Fruit fly (Drosophila melanogaster) whole organism, embryonic: ENCODE measurements around the gene mRpS11.

ENCODE experiments used
- CG11504 ChIP-seq: fragments of 200-800 bp; sonication (Bioruptor generic); optimal IDR thresholded peaks from 3 replicates; lab custom pipeline; 2019; ENCODE audit warnings: missing biosample characterization, mild to moderate bottlenecking, missing genetic modification characterization, moderate library complexity
- CG1233 ChIP-seq: fragments of 200-800 bp; sonication (Bioruptor generic); optimal IDR thresholded peaks from 4 replicates; lab custom pipeline; 2018; ENCODE audit warnings: missing biosample characterization, mild to moderate bottlenecking, missing genetic modification characterization
- CG12769 ChIP-seq: fragments of 200-800 bp; sonication (Bioruptor generic); optimal IDR thresholded peaks from 2 replicates; lab custom pipeline; 2019; ENCODE audit warnings: missing biosample characterization, mild to moderate bottlenecking, missing genetic modification characterization, moderate library complexity
- CG13624 ChIP-seq: fragments of 200-800 bp; sonication (Bioruptor generic); optimal IDR thresholded peaks from 2 replicates; lab custom pipeline; 2016; ENCODE audit warnings: missing biosample characterization, missing genetic modification characterization
- CG13894 ChIP-seq: fragments of 200-800 bp; sonication (Bioruptor generic); optimal IDR thresholded peaks from 3 replicates; lab custom pipeline; 2018; ENCODE audit warnings: missing biosample characterization, mild to moderate bottlenecking, missing genetic modification characterization, moderate library complexity
- CG14441 ChIP-seq: fragments of 200-800 bp; sonication (Bioruptor generic); IDR thresholded peaks from 2 replicates; pipeline ENCODE4 v1.3.6; 2022; ENCODE audit warnings: missing biosample characterization, missing genetic modification characterization
- CG14710 ChIP-seq: fragments of 200-800 bp; sonication (Bioruptor generic); optimal IDR thresholded peaks from 3 replicates; lab custom pipeline; 2019; ENCODE audit warnings: missing biosample characterization, mild to moderate bottlenecking, missing genetic modification characterization, moderate library complexity
- CG15479 ChIP-seq: fragments of 200-800 bp; sonication (Bioruptor generic); optimal IDR thresholded peaks from 3 replicates; lab custom pipeline; 2019; ENCODE audit warnings: missing biosample characterization, mild to moderate bottlenecking, missing genetic modification characterization, moderate library complexity
- CG15514 ChIP-seq: fragments of 200-800 bp; sonication (Bioruptor generic); optimal IDR thresholded peaks from 3 replicates; lab custom pipeline; 2017; ENCODE audit warnings: missing biosample characterization, missing genetic modification characterization, mild to moderate bottlenecking, moderate library complexity, missing genetic modification reagents
- CG1603 ChIP-seq: fragments of 200-800 bp; sonication (Bioruptor generic); optimal IDR thresholded peaks from 2 replicates; lab custom pipeline; 2019; ENCODE audit warnings: missing biosample characterization, mild to moderate bottlenecking, missing genetic modification characterization, moderate library complexity
- CG17829 ChIP-seq: fragments of 200-800 bp; optimal IDR thresholded peaks from 2 replicates; lab custom pipeline; 2019; ENCODE audit warnings: missing biosample characterization, mild to moderate bottlenecking, missing genetic modification characterization, moderate library complexity
- CG2199 ChIP-seq: fragments of 200-800 bp; sonication (Bioruptor generic); IDR thresholded peaks from 3 replicates; pipeline ENCODE4 v1.3.6; 2022; ENCODE audit warnings: missing biosample characterization, missing genetic modification characterization
- CG3281 ChIP-seq: fragments of 200-800 bp; sonication (Bioruptor generic); optimal IDR thresholded peaks from 3 replicates; lab custom pipeline; 2017; ENCODE audit warnings: missing biosample characterization, mild to moderate bottlenecking, missing genetic modification characterization
- CG34224 ChIP-seq: fragments of 200-800 bp; sonication (Bioruptor generic); IDR thresholded peaks from 3 replicates; pipeline ENCODE4 v1.3.6; 2022; ENCODE audit warnings: missing biosample characterization, missing genetic modification characterization; ENCODE audit not compliant: partially characterized antibody
- CG34376 ChIP-seq: fragments of 200-800 bp; sonication (Bioruptor generic); optimal IDR thresholded peaks from 2 replicates; lab custom pipeline; 2018; ENCODE audit warnings: missing biosample characterization, mild to moderate bottlenecking, missing genetic modification characterization
- CG5953 ChIP-seq: fragments of 200-800 bp; sonication (Bioruptor generic); IDR thresholded peaks from 2 replicates; pipeline ENCODE4 v1.3.6; 2022; ENCODE audit warnings: missing biosample characterization, missing genetic modification characterization
- CG6175 ChIP-seq: fragments of 200-800 bp; sonication (Bioruptor generic); IDR thresholded peaks from 3 replicates; pipeline ENCODE4 v1.3.6; 2022; ENCODE audit warnings: missing biosample characterization, missing genetic modification characterization
- Dbx ChIP-seq: fragments of 200-800 bp; sonication (Bioruptor generic); IDR thresholded peaks from 3 replicates; pipeline ENCODE4 v1.3.6; 2022; ENCODE audit warnings: missing biosample characterization, missing genetic modification characterization
- Doc3 ChIP-seq: fragments of 200-800 bp; sonication (Bioruptor generic); IDR thresholded peaks from 3 replicates; pipeline ENCODE4 v1.3.6; 2022; ENCODE audit warnings: missing biosample characterization, missing genetic modification characterization; ENCODE audit not compliant: partially characterized antibody
- GATAe ChIP-seq: fragments of 200-800 bp; sonication (Bioruptor generic); conservative IDR thresholded peaks from 2 replicates; pipeline ENCODE4 v1.3.6; 2022; ENCODE audit warnings: missing biosample characterization, missing genetic modification characterization
- HLH3B ChIP-seq: fragments of 200-800 bp; sonication (Bioruptor generic); IDR thresholded peaks from 2 replicates; pipeline ENCODE4 v1.3.6; 2022; ENCODE audit warnings: missing biosample characterization, missing genetic modification characterization
- HLHmδ ChIP-seq: fragments of 200-800 bp; sonication (Bioruptor generic); optimal IDR thresholded peaks from 2 replicates; lab custom pipeline; 2018; ENCODE audit warnings: missing biosample characterization, mild to moderate bottlenecking, missing genetic modification characterization, moderate library complexity
- Hmr ChIP-seq: fragments of 200-800 bp; sonication (Bioruptor generic); optimal IDR thresholded peaks from 3 replicates; lab custom pipeline; 2017; ENCODE audit warnings: mild to moderate bottlenecking, missing biosample characterization, missing genetic modification reagents, missing genetic modification characterization
- Hr39 ChIP-seq: fragments of >200 bp; optimal IDR thresholded peaks from 2 replicates; lab custom pipeline; 2017
- Med ChIP-seq: fragments of 200-800 bp; sonication (Bioruptor generic); peaks from one replicate; lab custom pipeline; 2016; ENCODE audit warnings: missing biosample characterization, missing genetic modification characterization, mild to moderate bottlenecking, inconsistent platforms, moderate library complexity
- Neu2 ChIP-seq: fragments of 200-800 bp; sonication (Bioruptor generic); optimal IDR thresholded peaks from 3 replicates; lab custom pipeline; 2016; ENCODE audit warnings: missing biosample characterization, missing genetic modification characterization, borderline replicate concordance
- Nf-YC ChIP-seq: fragments of 200-800 bp; optimal IDR thresholded peaks from 3 replicates; lab custom pipeline; 2019; ENCODE audit warnings: missing biosample characterization, mild to moderate bottlenecking, missing genetic modification characterization, moderate library complexity
- NfI ChIP-seq: fragments of 200-800 bp; sonication (Bioruptor generic); optimal IDR thresholded peaks from 3 replicates; lab custom pipeline; 2018; ENCODE audit warnings: missing biosample characterization, mild to moderate bottlenecking, missing genetic modification characterization, moderate library complexity
- Pdp1 ChIP-seq, 2 experiments: fragments of 200-800 bp; sonication (Bioruptor generic); optimal IDR thresholded peaks; 3 replicates each; lab custom pipeline; 2016; ENCODE audit warnings: missing biosample characterization in 2 of 2, missing genetic modification characterization in 2 of 2, mild to moderate bottlenecking in 1 of 2, moderate library complexity in 1 of 2
- Rfx ChIP-seq: fragments of 200-800 bp; sonication (Bioruptor generic); IDR thresholded peaks from 2 replicates; pipeline ENCODE4 v1.3.6; 2022; ENCODE audit warnings: missing biosample characterization, missing genetic modification characterization
- Scr ChIP-seq: fragments of 200-800 bp; sonication (Bioruptor generic); IDR thresholded peaks from 2 replicates; pipeline ENCODE4 v1.3.6; 2022; ENCODE audit warnings: missing biosample characterization, missing genetic modification characterization; ENCODE audit not compliant: partially characterized antibody
- abd-A ChIP-seq: fragments of 200-800 bp; sonication (Bioruptor generic); optimal IDR thresholded peaks from 3 replicates; lab custom pipeline; 2019; ENCODE audit warnings: missing biosample characterization, mild to moderate bottlenecking, missing genetic modification characterization, moderate library complexity
- caup ChIP-seq: fragments of 200-800 bp; sonication (Bioruptor generic); optimal IDR thresholded peaks from 3 replicates; lab custom pipeline; 2017; ENCODE audit warnings: missing biosample characterization, mild to moderate bottlenecking, missing genetic modification characterization, moderate library complexity; ENCODE audit not compliant: severe bottlenecking
- crp ChIP-seq, 2 experiments: fragments of 200-800 bp; sonication (Bioruptor generic); optimal IDR thresholded peaks; 2 replicates in 1 of 2; 3 replicates in 1 of 2; lab custom pipeline; 2017; ENCODE audit warnings: missing biosample characterization in 2 of 2, missing genetic modification characterization in 2 of 2, mild to moderate bottlenecking in 1 of 2, moderate library complexity in 1 of 2
- exex ChIP-seq: fragments of 200-800 bp; sonication (Bioruptor generic); optimal IDR thresholded peaks from 4 replicates; lab custom pipeline; 2018; ENCODE audit warnings: missing biosample characterization, mild to moderate bottlenecking, missing genetic modification characterization, moderate library complexity
- gem ChIP-seq: fragments of 200-800 bp; sonication (Bioruptor generic); optimal IDR thresholded peaks from 2 replicates; lab custom pipeline; 2019; ENCODE audit warnings: missing biosample characterization, mild to moderate bottlenecking, missing genetic modification characterization, moderate library complexity
- gro ChIP-seq: fragments of 200-800 bp; sonication (Bioruptor generic); optimal IDR thresholded peaks from 2 replicates; lab custom pipeline; 2016; ENCODE audit warnings: missing biosample characterization, missing genetic modification characterization
- kni ChIP-seq: fragments of 200-800 bp; sonication (Bioruptor generic); optimal IDR thresholded peaks from 3 replicates; lab custom pipeline; 2017; ENCODE audit warnings: mild to moderate bottlenecking, missing biosample characterization, missing genetic modification reagents, missing genetic modification characterization
- knrl ChIP-seq: fragments of 200-800 bp; sonication (Bioruptor generic); IDR thresholded peaks from 3 replicates; pipeline ENCODE4 v1.3.6; 2022; ENCODE audit warnings: missing biosample characterization, missing genetic modification characterization; ENCODE audit not compliant: partially characterized antibody
- lab ChIP-seq: fragments of 200-800 bp; sonication (Bioruptor generic); optimal IDR thresholded peaks from 3 replicates; lab custom pipeline; 2017; ENCODE audit warnings: missing biosample characterization, missing genetic modification characterization, mild to moderate bottlenecking, moderate library complexity, missing genetic modification reagents
- lov ChIP-seq, 2 experiments: fragments of 200-800 bp in 1 of 2; fragments of >200 bp in 1 of 2; sonication (Bioruptor generic) in 1 of 2; IDR thresholded peaks in 1 of 2; optimal IDR thresholded peaks in 1 of 2; 2 replicates in 1 of 2; 3 replicates in 1 of 2; pipeline versions ENCODE4 v1.3.6 to Lab custom; 2017 to 2022; ENCODE audit warnings: missing biosample characterization in 1 of 2, missing genetic modification characterization in 1 of 2
- pros ChIP-seq: fragments of 200-800 bp; sonication (Bioruptor generic); optimal IDR thresholded peaks from 3 replicates; lab custom pipeline; 2019; ENCODE audit warnings: missing biosample characterization, mild to moderate bottlenecking, missing genetic modification characterization, moderate library complexity
- slbo ChIP-seq: fragments of 200-800 bp; sonication (Bioruptor generic); IDR thresholded peaks from 2 replicates; pipeline ENCODE4 v1.3.6; 2022; ENCODE audit warnings: missing biosample characterization, missing genetic modification characterization
- so ChIP-seq: fragments of 200-800 bp; sonication (Bioruptor generic); IDR thresholded peaks from 3 replicates; pipeline ENCODE4 v1.3.6; 2022; ENCODE audit warnings: missing biosample characterization, missing genetic modification characterization
- sr ChIP-seq: fragments of 200-800 bp; sonication (Bioruptor generic); IDR thresholded peaks from 3 replicates; pipeline ENCODE4 v1.3.6; 2022; ENCODE audit warnings: missing biosample characterization, missing genetic modification characterization
- unc-4 ChIP-seq: fragments of 200-800 bp; sonication (Bioruptor generic); IDR thresholded peaks from 2 replicates; pipeline ENCODE4 v1.3.6; 2022; ENCODE audit warnings: missing biosample characterization, missing genetic modification characterization; ENCODE audit not compliant: partially characterized antibody

Gene mRpS11

dm6 chr3R:17077968-17078417 lies 5.5 kb downstream of the mRpS11 start (continued):
- TF ChIP-seq CG34224 (GFP tag; lab: Robert Waterston, UW): no peak
- peak; percentile 3; the same call in 1 of the 2 replicates for TF ChIP-seq CG5953 (GFP tag; lab: Robert Waterston, UW)
- TF ChIP-seq CG1603 (tag; lab: Kevin White, UChicago): no peak
- TF ChIP-seq pros (GFP tag; lab: Kevin White, UChicago): peak; percentile 20
- TF ChIP-seq CG13624 (GFP tag; lab: Kevin White, UChicago): peak; percentile 27
- TF ChIP-seq CG2199 (GFP tag; lab: Robert Waterston, UW): peak; percentile 71; the same call in 1 of the 3 replicates
- peak; percentile 64 for TF ChIP-seq lab
- no peak for TF ChIP-seq gem (tag; lab: Kevin White, UChicago)
- TF ChIP-seq exex: peak; percentile 52
- peak; percentile 39 for TF ChIP-seq kni (GFP tag; lab: Kevin White, UChicago)
- TF ChIP-seq Pdp1 (GFP tag; optimal IDR thresholded peaks at IDR 0.05; lab: Kevin White, UChicago): peak in 1 of 2 experiments; percentile 78
- TF ChIP-seq NfI (GFP tag; lab: Kevin White, UChicago): no peak
- TF ChIP-seq CG14710: no peak
- peak in 1 of 2 experiments; percentile 51 for TF ChIP-seq crp (GFP tag; optimal IDR thresholded peaks at IDR 0.05; lab: Kevin White, UChicago)
- peak; percentile 77 for TF ChIP-seq CG15479 (GFP tag; lab: Kevin White, UChicago)
- TF ChIP-seq CG13894 (tag; lab: Kevin White, UChicago): peak; percentile 70
- TF ChIP-seq Rfx (GFP tag; lab: Robert Waterston, UW): peak; percentile 19; the same call in 1 of the 2 replicates
- TF ChIP-seq CG34376 (GFP tag; lab: Kevin White, UChicago): peak; percentile 80
- TF ChIP-seq Hr39 (lab: Kevin White, UChicago): no peak
- TF ChIP-seq Nf-YC (tag; lab: Kevin White, UChicago): peak; percentile 30
- TF ChIP-seq Hmr: peak; percentile 19
- TF ChIP-seq GATAe (GFP tag; lab: Robert Waterston, UW): peak; percentile 95
- TF ChIP-seq so (GFP tag; lab: Robert Waterston, UW): peak; percentile 12; the same call in 1 of the 3 replicates
- TF ChIP-seq CG11504 (tag; lab: Kevin White, UChicago): no peak
- TF ChIP-seq HLH3B (GFP tag; lab: Robert Waterston, UW): peak; percentile 43; the same call in 1 of the 2 replicates
- TF ChIP-seq lov (optimal IDR thresholded peaks at IDR 0.05; lab: Kevin White, UChicago): no peak
- 0 out of 3 replicates have a peak, but pooled peaks have one; percentile 18 for TF ChIP-seq lov (GFP tag; IDR thresholded peaks at IDR 0.05; lab: Robert Waterston, UW)
- peak; percentile 15 for TF ChIP-seq caup
- peak; percentile 39; the same call in 1 of the 3 replicates for TF ChIP-seq Dbx (GFP tag; lab: Robert Waterston, UW)
- TF ChIP-seq CG1233 (GFP tag; lab: Kevin White, UChicago): peak; percentile 29
- TF ChIP-seq CG3281 (GFP tag; lab: Kevin White, UChicago): peak; percentile 17
- TF ChIP-seq abd-A (tag; lab: Kevin White, UChicago): no peak
- TF ChIP-seq HLHmδ (GFP tag; lab: Kevin White, UChicago): peak; percentile 51
- peak; percentile 22 for TF ChIP-seq CG15514 (GFP tag; lab: Kevin White, UChicago)
- TF ChIP-seq sr (GFP tag; lab: Robert Waterston, UW): peak; percentile 42; the same call in 1 of the 3 replicates
- TF ChIP-seq slbo: no peak
- no peak for TF ChIP-seq Neu2 (GFP tag; lab: Kevin White, UChicago)
- TF ChIP-seq gro (GFP tag; lab: Kevin White, UChicago): peak; percentile 54
- peak; percentile 18 for TF ChIP-seq CG17829 (tag; lab: Kevin White, UChicago)
- TF ChIP-seq CG6175 (GFP tag; lab: Robert Waterston, UW): peak; percentile 70; the same call in 1 of the 3 replicates
- TF ChIP-seq Med (GFP tag; lab: Kevin White, UChicago): peak; percentile 88
- peak; percentile 24; the same call in 1 of the 2 replicates for TF ChIP-seq Scr (GFP tag; lab: Robert Waterston, UW)
- 0 out of 2 replicates have a peak, but pooled peaks have one; percentile 9 for TF ChIP-seq CG14441 (GFP tag; lab: Robert Waterston, UW)
- 0 out of 3 replicates have a peak, but pooled peaks have one; percentile 18 for TF ChIP-seq knrl (GFP tag; lab: Robert Waterston, UW)
- peak; percentile 60 for TF ChIP-seq CG12769 (tag; lab: Kevin White, UChicago)
- 0 out of 3 replicates have a peak, but pooled peaks have one; percentile 17 for TF ChIP-seq Doc3 (GFP tag; lab: Robert Waterston, UW)
- TF ChIP-seq unc-4 (GFP tag; lab: Robert Waterston, UW): peak; percentile 20; the same call in 1 of the 2 replicates
